Fruit fly (Drosophila melanogaster): Measurements from ENCODE around the gene CG7943.

- no peak for TF ChIP-seq ttk (optimal IDR thresholded peaks at IDR 0.05)
- TF ChIP-seq Sin3A (optimal IDR thresholded peaks at IDR 0.05) = no peak
- TF ChIP-seq insv (optimal IDR thresholded peaks at IDR 0.05) = no peak
- no peak for TF ChIP-seq psq (optimal IDR thresholded peaks at IDR 0.05)
Observed at dm6 chr3R:30009173-30009572, 37.1 kb upstream of the CG7943 start, which contains the start of gene CG7912.
